Worm (Caenorhabditis elegans): ENCODE results near the gene R02F2.4.

- TF ChIP-seq elt-3 (tag; optimal IDR thresholded peaks at IDR 0.05) (no peak), lin-11 (tag; optimal IDR thresholded peaks at IDR 0.05) (no peak), skn-1 (tag; optimal IDR thresholded peaks at IDR 0.05) (no peak), mdl-1 (tag; optimal IDR thresholded peaks at IDR 0.05) (no peak), egl-27 (tag; optimal IDR thresholded peaks at IDR 0.05) (no peak), F13H6.1 (tag; optimal IDR thresholded peaks at IDR 0.05) (no peak), aly-2 (tag; optimal IDR thresholded peaks at IDR 0.05) (no peak), alr-1 (tag; optimal IDR thresholded peaks at IDR 0.05) (no peak), nhr-25 (tag; optimal IDR thresholded peaks at IDR 0.05) (peak; percentile 68), snpc-4 (tag; optimal IDR thresholded peaks at IDR 0.05) (no peak), ztf-4 (tag; optimal IDR thresholded peaks at IDR 0.05) (no peak), lin-13 (GFP tag; optimal IDR thresholded peaks at IDR 0.05) (no peak), Y55F3AM.14 (GFP tag; optimal IDR thresholded peaks at IDR 0.05) (no peak), gmeb-1 (tag; optimal IDR thresholded peaks at IDR 0.05) (peak; percentile 15)
These were observed 17.5 kb downstream of the R02F2.4 start, which contains the start of gene R02F2.1 for ce11 chrIII:5501358-5502287.
